Fruit fly (Drosophila melanogaster) whole organism, embryonic: ENCODE results near the gene CG9919.
A peak's percentile ranks its signal among the peaks of the same experiment; 100 is the strongest.

Experiments
- Atf3 ChIP-seq: fragments of 200-800 bp; sonication (Bioruptor generic); optimal IDR thresholded peaks from 3 replicates; lab custom pipeline; 2016; ENCODE audit warnings: missing biosample characterization, missing genetic modification characterization
- B-H2 ChIP-seq: fragments of 200-800 bp; sonication (Bioruptor generic); optimal IDR thresholded peaks from 2 replicates; lab custom pipeline; 2018; ENCODE audit warnings: missing biosample characterization, mild to moderate bottlenecking, missing genetic modification characterization
- Bgb ChIP-seq: fragments of 200-800 bp; sonication (Bioruptor generic); IDR thresholded peaks from 2 replicates; pipeline ENCODE4 v1.3.6; 2022; ENCODE audit warnings: missing biosample characterization, missing genetic modification characterization; ENCODE audit not compliant: partially characterized antibody
- BtbVII ChIP-seq: fragments of 200-800 bp; sonication (Bioruptor generic); optimal IDR thresholded peaks from 3 replicates; lab custom pipeline; 2017; ENCODE audit warnings: missing biosample characterization, mild to moderate bottlenecking, missing genetic modification characterization
- CG10565 ChIP-seq: fragments of 200-800 bp; sonication (Bioruptor generic); optimal IDR thresholded peaks from 3 replicates; lab custom pipeline; 2016; ENCODE audit warnings: missing biosample characterization, mild to moderate bottlenecking, missing genetic modification characterization
- CG12155 ChIP-seq: fragments of 200-800 bp; sonication (Bioruptor generic); optimal IDR thresholded peaks from 3 replicates; lab custom pipeline; 2016; ENCODE audit warnings: missing biosample characterization, missing genetic modification characterization
- CG1233 ChIP-seq: fragments of 200-800 bp; sonication (Bioruptor generic); optimal IDR thresholded peaks from 4 replicates; lab custom pipeline; 2018; ENCODE audit warnings: missing biosample characterization, mild to moderate bottlenecking, missing genetic modification characterization
- CG13624 ChIP-seq: fragments of 200-800 bp; sonication (Bioruptor generic); optimal IDR thresholded peaks from 2 replicates; lab custom pipeline; 2016; ENCODE audit warnings: missing biosample characterization, missing genetic modification characterization
- CG15011 ChIP-seq: fragments of 200-800 bp; sonication (Bioruptor generic); optimal IDR thresholded peaks from 3 replicates; lab custom pipeline; 2018; ENCODE audit warnings: missing biosample characterization, mild to moderate bottlenecking, missing genetic modification characterization
- CG1647 ChIP-seq: fragments of 200-800 bp; sonication (Bioruptor generic); optimal IDR thresholded peaks from 3 replicates; lab custom pipeline; 2016; ENCODE audit warnings: missing biosample characterization, missing genetic modification characterization
- CG17802 ChIP-seq: fragments of 200-800 bp; sonication (Bioruptor generic); optimal IDR thresholded peaks from 2 replicates; lab custom pipeline; 2018; ENCODE audit warnings: missing biosample characterization, mild to moderate bottlenecking, missing genetic modification characterization, moderate library complexity
- CG2129 ChIP-seq: fragments of 200-800 bp; sonication (Bioruptor generic); IDR thresholded peaks from 2 replicates; pipeline ENCODE4 v1.3.6; 2022; ENCODE audit warnings: missing biosample characterization, missing genetic modification characterization; ENCODE audit not compliant: partially characterized antibody
- CG2678 ChIP-seq: fragments of 200-800 bp; sonication (Bioruptor generic); optimal IDR thresholded peaks from 3 replicates; lab custom pipeline; 2019; ENCODE audit warnings: missing biosample characterization, mild to moderate bottlenecking, missing genetic modification characterization, moderate library complexity
- CG2875 ChIP-seq: fragments of 200-800 bp; sonication (Bioruptor generic); optimal IDR thresholded peaks from 2 replicates; lab custom pipeline; 2017; ENCODE audit warnings: missing biosample characterization, mild to moderate bottlenecking, missing genetic modification characterization, missing genetic modification reagents
- CG31224 ChIP-seq: fragments of 200-800 bp; sonication (Bioruptor generic); IDR thresholded peaks from 2 replicates; pipeline ENCODE4 v1.3.6; 2022; ENCODE audit warnings: missing biosample characterization, missing genetic modification characterization
- CG33557 ChIP-seq: fragments of 200-800 bp; sonication (Bioruptor generic); optimal IDR thresholded peaks from 2 replicates; lab custom pipeline; 2019; ENCODE audit warnings: missing biosample characterization, mild to moderate bottlenecking, missing genetic modification characterization, moderate library complexity
- CG3838 ChIP-seq: fragments of 200-800 bp; sonication (Bioruptor generic); optimal IDR thresholded peaks from 3 replicates; lab custom pipeline; 2016; ENCODE audit warnings: missing biosample characterization, missing genetic modification characterization
- CG4360 ChIP-seq: fragments of 200-800 bp; sonication (Bioruptor generic); IDR thresholded peaks from 2 replicates; pipeline ENCODE4 v1.3.6; 2022; ENCODE audit warnings: missing biosample characterization, missing genetic modification characterization
- CG7839 ChIP-seq: fragments of 200-800 bp; sonication (Bioruptor generic); optimal IDR thresholded peaks from 3 replicates; lab custom pipeline; 2018; ENCODE audit warnings: missing biosample characterization, mild to moderate bottlenecking, missing genetic modification characterization, moderate library complexity
- CG8944 ChIP-seq: fragments of 200-800 bp; sonication (Bioruptor generic); optimal IDR thresholded peaks from 3 replicates; lab custom pipeline; 2016; ENCODE audit warnings: missing biosample characterization, missing genetic modification characterization
- CG9437 ChIP-seq: fragments of 200-800 bp; sonication (Bioruptor generic); optimal IDR thresholded peaks from 2 replicates; lab custom pipeline; 2018; ENCODE audit warnings: missing biosample characterization, mild to moderate bottlenecking, missing genetic modification characterization
- CG9727 ChIP-seq: fragments of 200-800 bp; sonication (Bioruptor generic); optimal IDR thresholded peaks from 3 replicates; lab custom pipeline; 2017; ENCODE audit warnings: missing biosample characterization, mild to moderate bottlenecking, missing genetic modification characterization
- CTCF ChIP-seq: fragments of 200-800 bp; sonication (Bioruptor generic); optimal IDR thresholded peaks from 2 replicates; lab custom pipeline; 2017; ENCODE audit warnings: missing biosample characterization, mild to moderate bottlenecking, missing genetic modification characterization, moderate library complexity
- Camta ChIP-seq: fragments of 200-800 bp; sonication (Bioruptor generic); optimal IDR thresholded peaks from 2 replicates; lab custom pipeline; 2016; ENCODE audit warnings: missing biosample characterization, missing genetic modification characterization
- Dek ChIP-seq: fragments of 200-800 bp; sonication (Bioruptor generic); optimal IDR thresholded peaks from 3 replicates; lab custom pipeline; 2019; ENCODE audit warnings: missing biosample characterization, mild to moderate bottlenecking, missing genetic modification characterization, moderate library complexity
- HLH54F ChIP-seq: fragments of 200-800 bp; sonication (Bioruptor generic); optimal IDR thresholded peaks from 3 replicates; lab custom pipeline; 2016; ENCODE audit warnings: missing biosample characterization, missing genetic modification characterization
- Hey ChIP-seq: fragments of 200-800 bp; sonication (Bioruptor generic); optimal IDR thresholded peaks from 3 replicates; lab custom pipeline; 2018; ENCODE audit warnings: missing biosample characterization, mild to moderate bottlenecking, missing genetic modification characterization
- Kr ChIP-seq: fragments of 200-800 bp; sonication (Bioruptor generic); optimal IDR thresholded peaks from 2 replicates; lab custom pipeline; 2017; ENCODE audit warnings: missing biosample characterization, mild to moderate bottlenecking, missing genetic modification characterization
- Lhr ChIP-seq: fragments of 200-800 bp; sonication (Bioruptor generic); optimal IDR thresholded peaks from 3 replicates; lab custom pipeline; 2017; ENCODE audit warnings: mild to moderate bottlenecking, missing biosample characterization, missing genetic modification reagents, missing genetic modification characterization
- NfI ChIP-seq: fragments of 200-800 bp; sonication (Bioruptor generic); optimal IDR thresholded peaks from 3 replicates; lab custom pipeline; 2018; ENCODE audit warnings: missing biosample characterization, mild to moderate bottlenecking, missing genetic modification characterization, moderate library complexity
- Rfx ChIP-seq: fragments of 200-800 bp; sonication (Bioruptor generic); IDR thresholded peaks from 2 replicates; pipeline ENCODE4 v1.3.6; 2022; ENCODE audit warnings: missing biosample characterization, missing genetic modification characterization
- Scr ChIP-seq: fragments of 200-800 bp; sonication (Bioruptor generic); IDR thresholded peaks from 2 replicates; pipeline ENCODE4 v1.3.6; 2022; ENCODE audit warnings: missing biosample characterization, missing genetic modification characterization; ENCODE audit not compliant: partially characterized antibody
- Sry-δ ChIP-seq: fragments of 200-800 bp; sonication (Bioruptor generic); optimal IDR thresholded peaks from 2 replicates; lab custom pipeline; 2016; ENCODE audit warnings: missing biosample characterization, missing genetic modification characterization
- Tbp ChIP-seq: fragments of >200 bp; optimal IDR thresholded peaks from 2 replicates; lab custom pipeline; 2018; ENCODE audit warnings: missing biosample characterization, missing genetic modification characterization
- ab ChIP-seq: fragments of 200-800 bp; sonication (Bioruptor generic); optimal IDR thresholded peaks from 2 replicates; lab custom pipeline; 2016; ENCODE audit warnings: missing biosample characterization, missing genetic modification characterization
- chm ChIP-seq: fragments of 200-800 bp; sonication (Bioruptor generic); IDR thresholded peaks from 2 replicates; pipeline ENCODE4 v1.3.6; 2022; ENCODE audit warnings: missing biosample characterization, missing genetic modification characterization
- crc ChIP-seq: fragments of 200-800 bp; sonication (Bioruptor generic); optimal IDR thresholded peaks from 2 replicates; lab custom pipeline; 2016; ENCODE audit warnings: missing biosample characterization, missing genetic modification characterization
- en ChIP-seq: fragments of 200-800 bp; sonication (Bioruptor generic); optimal IDR thresholded peaks from 2 replicates; lab custom pipeline; 2016; ENCODE audit warnings: missing biosample characterization, missing genetic modification characterization
- eve ChIP-seq, 2 experiments: fragments of >200 bp; optimal IDR thresholded peaks; 2 replicates each; lab custom pipeline; 2017; ENCODE audit warnings: missing biosample characterization in 2 of 2, missing genetic modification characterization in 2 of 2
- klu ChIP-seq: fragments of 200-800 bp; sonication (Bioruptor generic); IDR thresholded peaks from 2 replicates; pipeline ENCODE4 v1.3.6; 2022; ENCODE audit warnings: missing biosample characterization, missing genetic modification characterization
- lmd ChIP-seq: fragments of 200-800 bp; sonication (Bioruptor generic); IDR thresholded peaks from 2 replicates; pipeline ENCODE4 v1.3.6; 2022; ENCODE audit warnings: missing biosample characterization, missing genetic modification characterization
- nau ChIP-seq: fragments of 200-800 bp; sonication (Bioruptor generic); optimal IDR thresholded peaks from 3 replicates; lab custom pipeline; 2017; ENCODE audit warnings: missing biosample characterization, mild to moderate bottlenecking, missing genetic modification characterization, missing genetic modification reagents
- nmo ChIP-seq: fragments of 200-800 bp; sonication (Bioruptor generic); optimal IDR thresholded peaks from 2 replicates; lab custom pipeline; 2018; ENCODE audit warnings: missing biosample characterization, mild to moderate bottlenecking, missing genetic modification characterization, moderate library complexity
- pfk ChIP-seq: fragments of 200-800 bp; sonication (Bioruptor generic); optimal IDR thresholded peaks from 2 replicates; lab custom pipeline; 2018; ENCODE audit warnings: missing biosample characterization, mild to moderate bottlenecking, missing genetic modification characterization, moderate library complexity
- pita ChIP-seq: fragments of 200-800 bp; sonication (Bioruptor generic); optimal IDR thresholded peaks from 2 replicates; lab custom pipeline; 2017; ENCODE audit warnings: missing biosample characterization, mild to moderate bottlenecking, missing genetic modification characterization
- pros ChIP-seq: fragments of 200-800 bp; sonication (Bioruptor generic); optimal IDR thresholded peaks from 3 replicates; lab custom pipeline; 2019; ENCODE audit warnings: missing biosample characterization, mild to moderate bottlenecking, missing genetic modification characterization, moderate library complexity
- schlank ChIP-seq: fragments of 200-800 bp; sonication (Bioruptor generic); optimal IDR thresholded peaks from 2 replicates; lab custom pipeline; 2018; ENCODE audit warnings: missing biosample characterization, mild to moderate bottlenecking, missing genetic modification characterization
- tgo ChIP-seq: fragments of 200-800 bp; sonication (Bioruptor generic); IDR thresholded peaks from 3 replicates; pipeline ENCODE4 v1.3.6; 2022; ENCODE audit warnings: missing biosample characterization, missing genetic modification characterization
- tll ChIP-seq, 2 experiments: fragments of 200-800 bp in 1 of 2; fragments of >200 bp in 1 of 2; sonication (Bioruptor generic) in 1 of 2; optimal IDR thresholded peaks; 2 replicates each; lab custom pipeline; 2017 to 2019; ENCODE audit warnings: missing biosample characterization in 2 of 2, missing genetic modification characterization in 2 of 2, mild to moderate bottlenecking in 1 of 2, moderate library complexity in 1 of 2
- unc-4 ChIP-seq: fragments of 200-800 bp; sonication (Bioruptor generic); IDR thresholded peaks from 2 replicates; pipeline ENCODE4 v1.3.6; 2022; ENCODE audit warnings: missing biosample characterization, missing genetic modification characterization; ENCODE audit not compliant: partially characterized antibody

CG9919 gene

dm6 chrX:16279340-16279941, 51.1 kb downstream of the CG9919 start (continued):
- TF ChIP-seq CG15011 (GFP tag; lab: Kevin White, UChicago) (peak; percentile 38), CTCF (peak; percentile 48), CG31224 (GFP tag; lab: Robert Waterston, UW) (peak; percentile 60), ab (GFP tag; lab: Kevin White, UChicago) (peak; percentile 43), CG9437 (GFP tag; lab: Kevin White, UChicago) (peak; percentile 51), Hey (tag; lab: Kevin White, UChicago) (no peak), Camta (GFP tag; lab: Kevin White, UChicago) (peak; percentile 87), schlank (tag; lab: Kevin White, UChicago) (peak; percentile 77), tll (GFP tag; optimal IDR thresholded peaks at IDR 0.05; lab: Kevin White, UChicago) (no peak), CG17802 (peak; percentile 53), Sry-δ (peak; percentile 35), pita (GFP tag; lab: Kevin White, UChicago) (no peak), eve (GFP tag; optimal IDR thresholded peaks at IDR 0.05; lab: Kevin White, UChicago) (peak in 1 of 2 experiments; percentile 84), Scr (no peak), Kr (GFP tag; lab: Kevin White, UChicago) (no peak), tgo (peak; percentile 84), CG2678 (tag; lab: Kevin White, UChicago) (peak; percentile 88), CG4360 (GFP tag; lab: Robert Waterston, UW) (0 out of 2 replicates have a peak, but pooled peaks have one; percentile 18), Dek (tag; lab: Kevin White, UChicago) (peak; percentile 58), B-H2 (GFP tag; lab: Kevin White, UChicago) (peak; percentile 19), Lhr (peak; percentile 39), CG1647 (GFP tag; lab: Kevin White, UChicago) (peak; percentile 64), CG12155 (GFP tag; lab: Kevin White, UChicago) (peak; percentile 69), Rfx (GFP tag; lab: Robert Waterston, UW) (peak; percentile 94), nau (GFP tag; lab: Kevin White, UChicago) (peak; percentile 59), nmo (GFP tag; lab: Kevin White, UChicago) (peak; percentile 94), pros (GFP tag; lab: Kevin White, UChicago) (peak; percentile 19), unc-4 (GFP tag; lab: Robert Waterston, UW) (no peak), HLH54F (GFP tag; lab: Kevin White, UChicago) (peak; percentile 69), CG10565 (GFP tag; lab: Kevin White, UChicago) (peak; percentile 4), CG33557 (GFP tag; lab: Kevin White, UChicago) (no peak), Bgb (GFP tag; lab: Robert Waterston, UW) (peak; percentile 72), CG7839 (tag; lab: Kevin White, UChicago) (peak; percentile 88), crc (GFP tag; lab: Kevin White, UChicago) (peak; percentile 88), CG9727 (GFP tag; lab: Kevin White, UChicago) (peak; percentile 70), pfk (GFP tag; lab: Kevin White, UChicago) (no peak), lmd (GFP tag; lab: Robert Waterston, UW) (peak; percentile 94), Atf3 (GFP tag; lab: Kevin White, UChicago) (peak; percentile 73), CG3838 (GFP tag; lab: Kevin White, UChicago) (no peak), chm (peak; percentile 82), CG2875 (peak; percentile 51), CG2129 (GFP tag; lab: Robert Waterston, UW) (no peak), en (GFP tag; lab: Kevin White, UChicago) (peak; percentile 67), klu (GFP tag; lab: Robert Waterston, UW) (peak; percentile 76), CG8944 (GFP tag; lab: Kevin White, UChicago) (peak; percentile 86), CG13624 (peak; percentile 82), Tbp (GFP tag; lab: Kevin White, UChicago) (no peak), BtbVII (GFP tag; lab: Kevin White, UChicago) (peak; percentile 48), CG1233 (GFP tag; lab: Kevin White, UChicago) (peak; percentile 92), NfI (peak; percentile 74)
